Worm (Caenorhabditis elegans) whole organism, L2 larva: ENCODE measurements around the gene K02F3.12.

ENCODE experiments used
- C34F6.9 ChIP-seq: fragments of 150-350 bp; optimal IDR thresholded peaks from 2 replicates; lab custom pipeline; 2014; ENCODE audit warnings: missing biosample characterization, missing genetic modification characterization
- Y55F3AM.14 ChIP-seq: fragments of 200-800 bp; sonication (Bioruptor generic); optimal IDR thresholded peaks from 2 replicates; lab custom pipeline; 2018; ENCODE audit warnings: mild to moderate bottlenecking, missing genetic modification characterization, missing compliant biosample characterization
- ZK546.5 ChIP-seq: sonication (generic microtip); optimal IDR thresholded peaks from 2 replicates; lab custom pipeline; 2017; ENCODE audit warnings: missing biosample characterization, missing genetic modification characterization
- alr-1 ChIP-seq: fragments of 150-350 bp; optimal IDR thresholded peaks from 2 replicates; lab custom pipeline; 2014; ENCODE audit warnings: missing biosample characterization, missing genetic modification characterization
- aly-2 ChIP-seq: fragments of 150-350 bp; optimal IDR thresholded peaks from 2 replicates; lab custom pipeline; 2014; ENCODE audit warnings: missing biosample characterization, missing genetic modification characterization
- ama-1 ChIP-seq: fragments of 150-350 bp; optimal IDR thresholded peaks from 2 replicates; lab custom pipeline; 2018; ENCODE audit warnings: inconsistent platforms
- blmp-1 ChIP-seq: sonication (generic microtip); optimal IDR thresholded peaks from 2 replicates; lab custom pipeline; 2017; ENCODE audit warnings: missing genetic modification characterization, mild to moderate bottlenecking, missing compliant biosample characterization, antibody characterized with exemption, moderate library complexity; ENCODE audit not compliant: insufficient read depth
- ceh-16 ChIP-seq: fragments of 150-350 bp; optimal IDR thresholded peaks from 2 replicates; lab custom pipeline; 2014; ENCODE audit warnings: missing biosample characterization, missing genetic modification characterization
- ceh-82 ChIP-seq: fragments of 150-350 bp; optimal IDR thresholded peaks from 2 replicates; lab custom pipeline; 2014; ENCODE audit warnings: missing biosample characterization, missing genetic modification characterization
- elt-3 ChIP-seq: sonication (generic microtip); optimal IDR thresholded peaks from 2 replicates; lab custom pipeline; 2017; ENCODE audit warnings: missing biosample characterization, missing genetic modification characterization
- fos-1 ChIP-seq: fragments of 150-350 bp; optimal IDR thresholded peaks from 2 replicates; lab custom pipeline; 2014; ENCODE audit warnings: missing biosample characterization, missing genetic modification characterization
- gmeb-1 ChIP-seq: fragments of 150-350 bp; optimal IDR thresholded peaks from 2 replicates; lab custom pipeline; 2014; ENCODE audit warnings: missing biosample characterization, missing genetic modification characterization
- lin-39 ChIP-seq: fragments of 150-350 bp; optimal IDR thresholded peaks from 2 replicates; lab custom pipeline; 2014; ENCODE audit warnings: missing biosample characterization, missing genetic modification reagents, missing genetic modification characterization
- lsy-2 ChIP-seq, 2 experiments: fragments of 150-350 bp in 1 of 2; sonication (generic microtip) in 1 of 2; optimal IDR thresholded peaks; 2 replicates each; lab custom pipeline; 2014 to 2017; ENCODE audit warnings: missing biosample characterization in 2 of 2, missing genetic modification characterization in 2 of 2
- mab-5 ChIP-seq: fragments of 150-350 bp; optimal IDR thresholded peaks from 2 replicates; lab custom pipeline; 2014; ENCODE audit warnings: missing biosample characterization, missing genetic modification characterization
- mbf-1 ChIP-seq: sonication (generic microtip); optimal IDR thresholded peaks from 2 replicates; lab custom pipeline; 2017; ENCODE audit warnings: missing biosample characterization, missing genetic modification characterization
- nhr-10 ChIP-seq: sonication (generic microtip); optimal IDR thresholded peaks from 2 replicates; lab custom pipeline; 2017; ENCODE audit warnings: missing biosample characterization, missing genetic modification characterization
- nhr-23 ChIP-seq: fragments of 150-350 bp; optimal IDR thresholded peaks from 2 replicates; lab custom pipeline; 2014; ENCODE audit warnings: missing biosample characterization, missing genetic modification reagents, missing genetic modification characterization
- nhr-25 ChIP-seq: fragments of 150-350 bp; sonication (generic microtip); optimal IDR thresholded peaks from 3 replicates; lab custom pipeline; 2014; ENCODE audit warnings: missing biosample characterization, missing genetic modification characterization
- nhr-6 ChIP-seq: fragments of 150-350 bp; optimal IDR thresholded peaks from 2 replicates; lab custom pipeline; 2014; ENCODE audit warnings: missing biosample characterization, missing genetic modification characterization
- nhr-77 ChIP-seq: fragments of 150-350 bp; optimal IDR thresholded peaks from 2 replicates; lab custom pipeline; 2014; ENCODE audit warnings: missing biosample characterization, missing genetic modification characterization
- peb-1 ChIP-seq: fragments of 150-350 bp; optimal IDR thresholded peaks from 2 replicates; lab custom pipeline; 2014; ENCODE audit warnings: missing biosample characterization, missing genetic modification characterization
- sem-4 ChIP-seq: fragments of 150-350 bp; optimal IDR thresholded peaks from 2 replicates; lab custom pipeline; 2014; ENCODE audit warnings: missing biosample characterization, missing genetic modification reagents, missing genetic modification characterization
- skn-1 ChIP-seq: sonication (generic microtip); optimal IDR thresholded peaks from 2 replicates; lab custom pipeline; 2017; ENCODE audit warnings: missing biosample characterization, missing genetic modification characterization
- sma-3 ChIP-seq: sonication (generic microtip); optimal IDR thresholded peaks from 2 replicates; lab custom pipeline; 2016; ENCODE audit warnings: missing genetic modification reagents, missing genetic modification characterization, missing compliant biosample characterization
- sma-9 ChIP-seq, 2 experiments: fragments of 150-350 bp in 1 of 2; sonication (generic microtip) in 1 of 2; optimal IDR thresholded peaks; 2 replicates each; lab custom pipeline; 2014 to 2016; ENCODE audit warnings: missing genetic modification characterization in 2 of 2, mild to moderate bottlenecking in 1 of 2, missing biosample characterization in 1 of 2, missing compliant biosample characterization in 1 of 2, missing genetic modification reagents in 1 of 2, moderate library complexity in 1 of 2
- unc-39 ChIP-seq: fragments of 150-350 bp; optimal IDR thresholded peaks from 2 replicates; lab custom pipeline; 2014; ENCODE audit warnings: missing biosample characterization, missing genetic modification characterization
- unc-55 ChIP-seq: fragments of 150-350 bp; sonication (generic microtip); optimal IDR thresholded peaks from 3 replicates; lab custom pipeline; 2014; ENCODE audit warnings: missing biosample characterization, missing genetic modification reagents, missing genetic modification characterization
- unc-62 ChIP-seq: fragments of 150-350 bp; optimal IDR thresholded peaks from 2 replicates; lab custom pipeline; 2014; ENCODE audit warnings: missing biosample characterization, missing genetic modification reagents, missing genetic modification characterization
- zag-1 ChIP-seq: fragments of 150-350 bp; optimal IDR thresholded peaks from 2 replicates; lab custom pipeline; 2014; ENCODE audit warnings: missing biosample characterization, missing genetic modification characterization
- ztf-4 ChIP-seq: fragments of 150-350 bp; optimal IDR thresholded peaks from 2 replicates; lab custom pipeline; 2014; ENCODE audit warnings: missing biosample characterization, missing genetic modification characterization

Gene K02F3.12

ce11 chrIII:869869-870268 lies 13.5 kb downstream of the K02F3.12 start, which contains the start of gene T24C4.2:
Gene T24C4.2 (minus strand): TSS chrIII:869969.
- no peak for TF ChIP-seq aly-2 (tag; lab: Kevin White, UChicago)
- TF ChIP-seq nhr-23 (tag; lab: Kevin White, UChicago) = no peak
- no peak for TF ChIP-seq lsy-2 (tag; optimal IDR thresholded peaks at IDR 0.05; lab: Kevin White, UChicago)
- TF ChIP-seq nhr-6 = no peak
- TF ChIP-seq lin-39 (tag; lab: Kevin White, UChicago) = no peak
- no peak for TF ChIP-seq sma-9 (GFP tag; optimal IDR thresholded peaks at IDR 0.05; lab: Kevin White, UChicago)
- no peak for TF ChIP-seq sma-9 (tag; optimal IDR thresholded peaks at IDR 0.05; lab: Kevin White, UChicago)
- no peak for TF ChIP-seq nhr-10 (tag; lab: Kevin White, UChicago)
- no peak for TF ChIP-seq blmp-1 (tag; lab: Kevin White, UChicago)
- TF ChIP-seq skn-1 = no peak
- TF ChIP-seq mbf-1 (tag; lab: Kevin White, UChicago) = no peak
- TF ChIP-seq mab-5 (tag; lab: Kevin White, UChicago) = no peak
- TF ChIP-seq ZK546.5 (tag; lab: Kevin White, UChicago) = no peak
- TF ChIP-seq gmeb-1 = no peak
- no peak for TF ChIP-seq alr-1

- no peak for TF ChIP-seq nhr-77 (tag; lab: Kevin White, UChicago)
- no peak for TF ChIP-seq nhr-10 (tag; lab: Kevin White, UChicago)
- no peak for TF ChIP-seq unc-39
- no peak for TF ChIP-seq fos-1 (tag; lab: Kevin White, UChicago)
- no peak for TF ChIP-seq Y55F3AM.14 (GFP tag; lab: Kevin White, UChicago)
- TF ChIP-seq ama-1 = no peak
These were observed 14.2 kb downstream of the K02F3.12 start for ce11 chrIII:870555-870954.

ce11 chrIII:872373-872772 lies 16.0 kb downstream of the K02F3.12 start, which contains the start of the genes T24C4.3 and clc-20:
Gene T24C4.3 (minus strand): TSS chrIII:872473.
Gene clc-20 (plus strand): TSS chrIII:872583.
- TF ChIP-seq mab-5 (tag; lab: Kevin White, UChicago) = no peak
- no peak for TF ChIP-seq sma-3 (GFP tag; lab: Kevin White, UChicago)
- no peak for TF ChIP-seq sem-4
- no peak for TF ChIP-seq nhr-6
- no peak for TF ChIP-seq nhr-25 (tag; lab: Kevin White, UChicago)
- no peak for TF ChIP-seq ceh-82 (tag; lab: Kevin White, UChicago)
- TF ChIP-seq nhr-23 (tag; lab: Kevin White, UChicago) = no peak
- TF ChIP-seq C34F6.9 (tag; lab: Kevin White, UChicago) = no peak
- no peak for TF ChIP-seq ZK546.5 (tag; lab: Kevin White, UChicago)
- no peak for TF ChIP-seq ceh-16 (tag; lab: Kevin White, UChicago)
- TF ChIP-seq unc-62 = no peak
- no peak for TF ChIP-seq unc-39
- TF ChIP-seq nhr-10 (tag; lab: Kevin White, UChicago) = no peak
- no peak for TF ChIP-seq sma-9 (GFP tag; optimal IDR thresholded peaks at IDR 0.05; lab: Kevin White, UChicago)
- TF ChIP-seq sma-9 (tag; optimal IDR thresholded peaks at IDR 0.05; lab: Kevin White, UChicago) = no peak
- TF ChIP-seq ztf-4 = no peak

- TF ChIP-seq ceh-16 (tag; lab: Kevin White, UChicago) (no peak), fos-1 (tag; lab: Kevin White, UChicago) (peak; percentile 88)
These were observed 17.1 kb downstream of the K02F3.12 start, which contains the start of gene clc-19 for ce11 chrIII:873432-873831. Gene clc-19 (minus strand): TSS chrIII:873566.

ce11 chrIII:879634-880033 lies 23.3 kb downstream of the K02F3.12 start, which contains the start of the genes T24C4.5 and ucr-2.3:
Gene T24C4.5 (minus strand): TSS chrIII:879734.
Gene ucr-2.3 (plus strand): TSS chrIII:879860.
- TF ChIP-seq ceh-82 (tag; lab: Kevin White, UChicago) (no peak), aly-2 (tag; lab: Kevin White, UChicago) (no peak), nhr-6 (no peak), lsy-2 (tag; optimal IDR thresholded peaks at IDR 0.05; lab: Kevin White, UChicago) (no peak), unc-55 (no peak), blmp-1 (tag; lab: Kevin White, UChicago) (no peak), alr-1 (no peak), peb-1 (tag; lab: Kevin White, UChicago) (no peak), nhr-23 (tag; lab: Kevin White, UChicago) (no peak), unc-62 (no peak), elt-3 (tag; lab: Kevin White, UChicago) (no peak), zag-1 (tag; lab: Kevin White, UChicago) (no peak), Y55F3AM.14 (GFP tag; lab: Kevin White, UChicago) (no peak)
